Fruit fly (Drosophila melanogaster): ENCODE measurements around the gene CG42579.

DNA sequence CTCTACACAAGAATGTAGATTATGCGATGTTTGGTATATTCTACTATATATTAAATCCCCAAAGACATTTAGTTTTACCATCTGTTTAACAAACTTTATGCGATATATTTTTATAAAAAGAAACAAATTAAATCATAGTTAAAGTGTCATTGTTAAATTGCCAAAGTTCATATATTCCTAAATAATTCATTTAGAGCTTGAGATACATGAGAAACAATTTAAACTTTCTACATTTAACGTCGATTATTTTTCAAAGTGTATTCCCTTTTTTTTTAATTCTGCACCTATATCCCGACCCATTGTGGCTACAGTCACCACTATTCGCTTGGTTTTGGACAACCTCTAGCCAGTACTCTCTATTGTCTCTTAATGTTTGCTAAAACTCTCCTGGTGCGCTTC, 37.4 kb upstream of the CG42579 start:
- no peak for TF ChIP-seq h (optimal IDR thresholded peaks at IDR 0.05)
- TF ChIP-seq psq (optimal IDR thresholded peaks at IDR 0.05): no peak
